Worm (Caenorhabditis elegans) whole organism, L1 larva: ENCODE data around the gene F40F9.10.

ENCODE experiments used
- C04F5.9 ChIP-seq: sonication (generic microtip); optimal IDR thresholded peaks from 2 replicates; lab custom pipeline; 2016; ENCODE audit warnings: missing genetic modification characterization, missing compliant biosample characterization
- C16A3.4 ChIP-seq: fragments of 150-350 bp; optimal IDR thresholded peaks from 2 replicates; lab custom pipeline; 2014; ENCODE audit warnings: missing biosample characterization, missing genetic modification characterization
- F16B12.6 ChIP-seq: fragments of 150-350 bp; optimal IDR thresholded peaks from 2 replicates; lab custom pipeline; 2014; ENCODE audit warnings: missing biosample characterization, missing genetic modification characterization
- aly-2 ChIP-seq: fragments of 150-350 bp; optimal IDR thresholded peaks from 2 replicates; lab custom pipeline; 2014; ENCODE audit warnings: missing biosample characterization, missing genetic modification characterization
- ceh-63 ChIP-seq: fragments of 200-800 bp; sonication (Bioruptor generic); optimal IDR thresholded peaks from 2 replicates; lab custom pipeline; 2018; ENCODE audit warnings: mild to moderate bottlenecking, missing genetic modification characterization, missing compliant biosample characterization
- ceh-8 ChIP-seq: fragments of 200-800 bp; sonication (Bioruptor generic); optimal IDR thresholded peaks from 2 replicates; lab custom pipeline; 2018; ENCODE audit warnings: mild to moderate bottlenecking, missing genetic modification characterization, moderate library complexity, missing compliant biosample characterization
- ceh-82 ChIP-seq, 3 experiments: fragments of 150-350 bp in 1 of 3; sonication (generic microtip) in 2 of 3; optimal IDR thresholded peaks; 2 replicates each; lab custom pipeline; 2014 to 2017; ENCODE audit warnings: missing biosample characterization in 3 of 3, missing genetic modification characterization in 3 of 3
- ceh-88 ChIP-seq: fragments of 200-800 bp; sonication (Bioruptor generic); IDR thresholded peaks from 2 replicates; pipeline ENCODE4 v1.3.6; 2022; ENCODE audit warnings: missing genetic modification characterization, missing compliant biosample characterization
- ceh-90 ChIP-seq: sonication (generic microtip); optimal IDR thresholded peaks from 2 replicates; lab custom pipeline; 2016; ENCODE audit warnings: missing genetic modification characterization, missing compliant biosample characterization
- ces-1 ChIP-seq: fragments of 150-350 bp; optimal IDR thresholded peaks from 2 replicates; lab custom pipeline; 2014; ENCODE audit warnings: missing biosample characterization, missing genetic modification reagents, missing genetic modification characterization
- dpl-1 ChIP-seq, 3 experiments: fragments of 150-350 bp in 2 of 3; sonication (generic microtip) in 1 of 3; optimal IDR thresholded peaks; 2 replicates each; lab custom pipeline; 2014 to 2017; ENCODE audit warnings: missing biosample characterization in 3 of 3, missing genetic modification characterization in 3 of 3, missing genetic modification reagents in 3 of 3
- dsc-1 ChIP-seq: sonication (generic microtip); optimal IDR thresholded peaks from 2 replicates; lab custom pipeline; 2016; ENCODE audit warnings: mild to moderate bottlenecking, missing genetic modification characterization, missing compliant biosample characterization
- egl-13 ChIP-seq: sonication (generic microtip); optimal IDR thresholded peaks from 2 replicates; lab custom pipeline; 2016; ENCODE audit warnings: missing genotype, missing genetic modification reagents, missing genetic modification characterization, missing compliant biosample characterization
- elt-3 ChIP-seq, 6 experiments: fragments of 150-350 bp in 1 of 6; sonication (generic microtip); optimal IDR thresholded peaks; 2 replicates each; lab custom pipeline; 2017 to 2018; ENCODE audit warnings: missing biosample characterization in 6 of 6, missing genetic modification characterization in 6 of 6, inconsistent platforms in 1 of 6
- fkh-4 ChIP-seq: sonication (generic microtip); optimal IDR thresholded peaks from 2 replicates; lab custom pipeline; 2016; ENCODE audit warnings: missing compliant biosample characterization, missing genetic modification characterization, borderline replicate concordance
- fkh-8 ChIP-seq: sonication (generic microtip); optimal IDR thresholded peaks from 2 replicates; lab custom pipeline; 2016; ENCODE audit warnings: mild to moderate bottlenecking, missing genetic modification characterization, missing compliant biosample characterization
- fos-1 ChIP-seq: fragments of 150-350 bp; optimal IDR thresholded peaks from 2 replicates; lab custom pipeline; 2014; ENCODE audit warnings: missing biosample characterization, missing genetic modification characterization
- grh-1 ChIP-seq: fragments of 200-800 bp; sonication (Bioruptor generic); IDR thresholded peaks from 2 replicates; pipeline ENCODE4 v1.3.6; 2022; ENCODE audit warnings: missing genetic modification reagents, missing genetic modification characterization, missing compliant biosample characterization
- hlh-17 ChIP-seq: fragments of 200-800 bp; sonication (Bioruptor generic); optimal IDR thresholded peaks from 2 replicates; lab custom pipeline; 2018; ENCODE audit warnings: missing genetic modification characterization, mild to moderate bottlenecking, missing compliant biosample characterization, moderate library complexity, borderline replicate concordance
- hlh-4 ChIP-seq: sonication (generic microtip); optimal IDR thresholded peaks from 2 replicates; lab custom pipeline; 2016; ENCODE audit warnings: mild to moderate bottlenecking, missing genetic modification characterization, missing compliant biosample characterization
- hpl-2 ChIP-seq: fragments of 150-350 bp; optimal IDR thresholded peaks from 2 replicates; lab custom pipeline; 2014; ENCODE audit warnings: missing biosample characterization, missing genetic modification reagents, missing genetic modification characterization
- irx-1 ChIP-seq: sonication (generic microtip); optimal IDR thresholded peaks from 2 replicates; lab custom pipeline; 2016; ENCODE audit warnings: missing genetic modification characterization, missing compliant biosample characterization
- isw-1 ChIP-seq: fragments of 200-800 bp; sonication (Bioruptor generic); IDR thresholded peaks from 2 replicates; pipeline ENCODE4 v1.3.6; 2022; ENCODE audit warnings: missing genetic modification characterization, missing compliant biosample characterization
- lin-13 ChIP-seq: fragments of 150-350 bp; optimal IDR thresholded peaks from 2 replicates; lab custom pipeline; 2014; ENCODE audit warnings: missing biosample characterization, missing genetic modification reagents, missing genetic modification characterization
- lin-15B ChIP-seq: fragments of 150-350 bp; sonication (generic microtip); optimal IDR thresholded peaks from 3 replicates; lab custom pipeline; 2014; ENCODE audit warnings: missing biosample characterization, missing genetic modification characterization
- lin-39 ChIP-seq: fragments of 150-350 bp; optimal IDR thresholded peaks from 2 replicates; lab custom pipeline; 2014; ENCODE audit warnings: missing biosample characterization, missing genetic modification reagents, missing genetic modification characterization
- lsy-2 ChIP-seq, 2 experiments: fragments of 150-350 bp; optimal IDR thresholded peaks; 2 replicates each; lab custom pipeline; 2014; ENCODE audit warnings: missing biosample characterization in 2 of 2, missing genetic modification characterization in 2 of 2
- mab-9 ChIP-seq: fragments of 200-800 bp; sonication (Bioruptor generic); IDR thresholded peaks from 2 replicates; pipeline ENCODE4 v1.3.6; 2022; ENCODE audit warnings: missing genetic modification reagents, missing genetic modification characterization, missing compliant biosample characterization
- mep-1 ChIP-seq: fragments of 150-350 bp; optimal IDR thresholded peaks from 2 replicates; lab custom pipeline; 2014; ENCODE audit warnings: missing biosample characterization, missing genetic modification characterization
- nhr-11 ChIP-seq: fragments of 150-350 bp; optimal IDR thresholded peaks from 2 replicates; lab custom pipeline; 2014; ENCODE audit warnings: missing biosample characterization, missing genetic modification characterization
- nhr-12 ChIP-seq: sonication (generic microtip); optimal IDR thresholded peaks from 2 replicates; lab custom pipeline; 2017; ENCODE audit warnings: missing biosample characterization, missing genetic modification characterization
- nhr-19 ChIP-seq: fragments of 200-800 bp; sonication (Bioruptor generic); conservative IDR thresholded peaks from 2 replicates; pipeline ENCODE4 v1.3.6; 2022; ENCODE audit warnings: missing genetic modification characterization, missing compliant biosample characterization
- nhr-20 ChIP-seq: sonication (generic microtip); optimal IDR thresholded peaks from 2 replicates; lab custom pipeline; 2016; ENCODE audit warnings: mild to moderate bottlenecking, missing genetic modification characterization, missing compliant biosample characterization
- nhr-237 ChIP-seq: fragments of 150-350 bp; optimal IDR thresholded peaks from 2 replicates; lab custom pipeline; 2014; ENCODE audit warnings: missing biosample characterization, missing genetic modification characterization
- nhr-28 ChIP-seq: fragments of 150-350 bp; optimal IDR thresholded peaks from 2 replicates; lab custom pipeline; 2014; ENCODE audit warnings: missing biosample characterization, missing genetic modification characterization
- nhr-47 ChIP-seq: sonication (generic microtip); optimal IDR thresholded peaks from 2 replicates; lab custom pipeline; 2016; ENCODE audit warnings: mild to moderate bottlenecking, missing genetic modification characterization, moderate library complexity, missing compliant biosample characterization
- nhr-71 ChIP-seq: sonication (generic microtip); optimal IDR thresholded peaks from 2 replicates; lab custom pipeline; 2016; ENCODE audit warnings: mild to moderate bottlenecking, missing genetic modification characterization, moderate library complexity, missing compliant biosample characterization
- nhr-77 ChIP-seq: fragments of 150-350 bp; optimal IDR thresholded peaks from 2 replicates; lab custom pipeline; 2014; ENCODE audit warnings: missing biosample characterization, missing genetic modification characterization
- nhr-90 ChIP-seq: sonication (generic microtip); optimal IDR thresholded peaks from 2 replicates; lab custom pipeline; 2016; ENCODE audit warnings: mild to moderate bottlenecking, missing genetic modification characterization, missing compliant biosample characterization; ENCODE audit not compliant: poor library complexity
- pqm-1 ChIP-seq: sonication (generic microtip); optimal IDR thresholded peaks from 3 replicates; lab custom pipeline; 2017; ENCODE audit warnings: missing biosample characterization, missing genetic modification characterization
- rnt-1 ChIP-seq: sonication (generic microtip); optimal IDR thresholded peaks from 2 replicates; lab custom pipeline; 2016; ENCODE audit warnings: mild to moderate bottlenecking, missing genetic modification characterization, moderate library complexity, missing compliant biosample characterization
- skn-1 ChIP-seq: fragments of 150-350 bp; optimal IDR thresholded peaks from 2 replicates; lab custom pipeline; 2014; ENCODE audit warnings: missing biosample characterization, missing genetic modification characterization
- snpc-4 ChIP-seq: fragments of 150-350 bp; optimal IDR thresholded peaks from 2 replicates; lab custom pipeline; 2014; ENCODE audit warnings: missing biosample characterization, missing genetic modification characterization
- snu-23 ChIP-seq: sonication (generic microtip); optimal IDR thresholded peaks from 2 replicates; lab custom pipeline; 2016; ENCODE audit warnings: missing genetic modification characterization, missing compliant biosample characterization
- sptf-1 ChIP-seq: fragments of 150-350 bp; optimal IDR thresholded peaks from 2 replicates; lab custom pipeline; 2014; ENCODE audit warnings: missing biosample characterization, missing genetic modification characterization
- sup-37 ChIP-seq: fragments of 200-800 bp; sonication (Bioruptor generic); optimal IDR thresholded peaks from 2 replicates; lab custom pipeline; 2018; ENCODE audit warnings: mild to moderate bottlenecking, missing genetic modification characterization, missing compliant biosample characterization
- swsn-7 ChIP-seq: sonication (generic microtip); optimal IDR thresholded peaks from 2 replicates; lab custom pipeline; 2016; ENCODE audit warnings: missing genetic modification characterization, missing compliant biosample characterization
- tbx-2 ChIP-seq: sonication (generic microtip); optimal IDR thresholded peaks from 2 replicates; lab custom pipeline; 2016; ENCODE audit warnings: missing genetic modification characterization, missing compliant biosample characterization
- tlp-1 ChIP-seq: fragments of 150-350 bp; optimal IDR thresholded peaks from 2 replicates; lab custom pipeline; 2014; ENCODE audit warnings: missing biosample characterization, missing genetic modification characterization
- unc-62 ChIP-seq: fragments of 150-350 bp; optimal IDR thresholded peaks from 2 replicates; lab custom pipeline; 2014; ENCODE audit warnings: missing biosample characterization, missing genetic modification reagents, missing genetic modification characterization
- vab-15 ChIP-seq: sonication (generic microtip); optimal IDR thresholded peaks from 2 replicates; lab custom pipeline; 2017; ENCODE audit warnings: missing genotype, mild to moderate bottlenecking, missing genetic modification characterization, missing compliant biosample characterization
- xbp-1 ChIP-seq: sonication (generic microtip); optimal IDR thresholded peaks from 2 replicates; lab custom pipeline; 2016; ENCODE audit warnings: missing genetic modification characterization, missing compliant biosample characterization
- zip-4 ChIP-seq: fragments of 200-800 bp; sonication (Bioruptor generic); optimal IDR thresholded peaks from 2 replicates; lab custom pipeline; 2018; ENCODE audit warnings: mild to moderate bottlenecking, missing genetic modification characterization, moderate library complexity, missing compliant biosample characterization
- ztf-11 ChIP-seq, 2 experiments: sonication (generic microtip); optimal IDR thresholded peaks; 2 replicates each; lab custom pipeline; 2016 to 2017; ENCODE audit warnings: missing genetic modification characterization in 2 of 2, missing biosample characterization in 1 of 2, missing compliant biosample characterization in 1 of 2

F40F9.10 gene

DNA sequence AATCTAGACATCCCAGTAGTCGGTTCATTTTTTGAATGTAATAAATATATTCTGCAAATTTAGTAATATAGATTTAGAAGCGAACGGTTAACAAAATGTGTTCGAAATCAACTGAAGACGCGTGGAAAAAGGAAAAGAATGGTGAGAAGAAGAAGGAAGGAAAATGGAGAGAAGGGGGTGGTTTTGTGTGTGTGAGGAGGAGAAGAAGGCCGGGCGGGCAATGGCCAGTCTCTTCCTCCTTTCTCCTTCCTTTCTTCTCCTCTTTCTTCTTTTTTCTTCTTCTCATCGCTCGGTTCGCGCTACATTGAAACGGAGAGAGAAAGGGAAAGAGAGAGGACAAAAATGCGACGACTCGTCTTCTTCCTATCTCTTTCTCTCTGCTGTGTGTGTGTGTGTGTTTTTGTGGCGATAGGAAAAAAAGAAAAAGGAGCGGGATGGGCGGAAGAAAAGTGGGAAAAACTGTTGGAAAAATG lies 21.3 kb downstream of the F40F9.10 start, which contains the start of gene ztf-9 (continued):
- TF ChIP-seq sptf-1 (no peak), zip-4 (no peak), ceh-8 (GFP tag; lab: Kevin White, UChicago) (no peak), nhr-19 (GFP tag; lab: Robert Waterston, UW) (no peak), fkh-8 (tag; lab: Kevin White, UChicago) (no peak), ceh-82 (tag; optimal IDR thresholded peaks at IDR 0.05; lab: Kevin White, UChicago) (peak in 1 of 3 experiments; percentile 49), tlp-1 (no peak), nhr-28 (tag; lab: Kevin White, UChicago) (no peak), lsy-2 (tag; optimal IDR thresholded peaks at IDR 0.05; lab: Kevin White, UChicago) (peak in 1 of 2 experiments; percentile 76), hlh-17 (GFP tag; lab: Kevin White, UChicago) (no peak), ceh-88 (no peak), egl-13 (tag; lab: Kevin White, UChicago) (no peak), lin-39 (tag; lab: Kevin White, UChicago) (no peak), nhr-12 (tag; lab: Kevin White, UChicago) (no peak), vab-15 (tag; lab: Kevin White, UChicago) (no peak), C16A3.4 (tag; lab: Kevin White, UChicago) (peak; percentile 40), C04F5.9 (tag; lab: Kevin White, UChicago) (no peak), nhr-20 (peak; percentile 17), dpl-1 (GFP tag; optimal IDR thresholded peaks at IDR 0.05; lab: Kevin White, UChicago) (peak in 2 of 3 experiments; percentile 5 to 33), mep-1 (tag; lab: Kevin White, UChicago) (peak; percentile 78), F16B12.6 (peak; percentile 58), pqm-1 (tag; lab: Kevin White, UChicago) (no peak), hpl-2 (GFP tag; lab: Kevin White, UChicago) (no peak), fos-1 (tag; lab: Kevin White, UChicago) (peak; percentile 13), irx-1 (peak; percentile 16), snu-23 (GFP tag; lab: Kevin White, UChicago) (peak; percentile 59), lin-13 (GFP tag; lab: Kevin White, UChicago) (no peak), fkh-4 (tag; lab: Kevin White, UChicago) (no peak), nhr-71 (peak; percentile 40), unc-62 (GFP tag; lab: Kevin White, UChicago) (no peak), grh-1 (GFP tag; lab: Robert Waterston, UW) (no peak), mab-9 (GFP tag; lab: Robert Waterston, UW) (no peak), snpc-4 (no peak), ceh-90 (tag; lab: Kevin White, UChicago) (no peak), aly-2 (no peak), swsn-7 (peak; percentile 22), skn-1 (tag; lab: Kevin White, UChicago) (no peak), nhr-11 (tag; lab: Kevin White, UChicago) (no peak), nhr-237 (tag; lab: Kevin White, UChicago) (no peak), rnt-1 (tag; lab: Kevin White, UChicago) (peak; percentile 50), lin-15B (tag; lab: Kevin White, UChicago) (no peak), tbx-2 (tag; lab: Kevin White, UChicago) (peak; percentile 43), nhr-47 (tag; lab: Kevin White, UChicago) (peak; percentile 38), dsc-1 (tag; lab: Kevin White, UChicago) (no peak), nhr-90 (no peak), ces-1 (GFP tag; lab: Kevin White, UChicago) (no peak), nhr-77 (tag; lab: Kevin White, UChicago) (peak; percentile 39), xbp-1 (tag; lab: Kevin White, UChicago) (peak; percentile 11), ceh-63 (GFP tag; lab: Kevin White, UChicago) (no peak), sup-37 (GFP tag; lab: Kevin White, UChicago) (no peak), isw-1 (GFP tag; lab: Robert Waterston, UW) (no peak), ztf-11 (tag; optimal IDR thresholded peaks at IDR 0.05; lab: Kevin White, UChicago) (no peak), elt-3 (tag; optimal IDR thresholded peaks at IDR 0.05; lab: Kevin White, UChicago) (peak in 2 of 6 experiments; percentile 32 to 35), hlh-4 (tag; lab: Kevin White, UChicago) (no peak)
